Fruit fly (Drosophila melanogaster) whole organism, prepupa: ENCODE measurements around the gene tkv.

Source experiments
- CG11294 ChIP-seq: fragments of 200-800 bp; sonication (Bioruptor generic); IDR thresholded peaks from 2 replicates; pipeline ENCODE4 v1.3.6; 2022; ENCODE audit warnings: missing biosample characterization, missing genetic modification characterization
- CG11902 ChIP-seq: fragments of 200-800 bp; sonication (Bioruptor generic); optimal IDR thresholded peaks from 3 replicates; lab custom pipeline; 2016; ENCODE audit warnings: missing biosample characterization, missing genetic modification characterization
- CG1621 ChIP-seq: fragments of 200-800 bp; sonication (Bioruptor generic); optimal IDR thresholded peaks from 3 replicates; lab custom pipeline; 2018; ENCODE audit warnings: missing biosample characterization, mild to moderate bottlenecking, missing genetic modification characterization
- CG3032 ChIP-seq: fragments of 200-800 bp; optimal IDR thresholded peaks from 2 replicates; lab custom pipeline; 2019; ENCODE audit warnings: missing biosample characterization, mild to moderate bottlenecking, missing genetic modification characterization, moderate library complexity
- CG32006 ChIP-seq: fragments of 200-800 bp; sonication (Bioruptor generic); optimal IDR thresholded peaks from 3 replicates; lab custom pipeline; 2017; ENCODE audit warnings: missing biosample characterization, mild to moderate bottlenecking, missing genetic modification characterization
- CG34406 ChIP-seq: fragments of 200-800 bp; sonication (Bioruptor generic); optimal IDR thresholded peaks from 3 replicates; lab custom pipeline; 2016; ENCODE audit warnings: missing biosample characterization, missing genetic modification characterization
- CG3919 ChIP-seq: fragments of 200-800 bp; sonication (Bioruptor generic); optimal IDR thresholded peaks from 3 replicates; lab custom pipeline; 2016; ENCODE audit warnings: missing biosample characterization, missing genetic modification characterization
- CG4318 ChIP-seq: fragments of 200-800 bp; sonication (Bioruptor generic); optimal IDR thresholded peaks from 3 replicates; lab custom pipeline; 2017; ENCODE audit warnings: missing biosample characterization, mild to moderate bottlenecking, missing genetic modification characterization
- CG6163 ChIP-seq: fragments of 200-800 bp; sonication (Bioruptor generic); IDR thresholded peaks from 3 replicates; pipeline ENCODE4 v1.3.6; 2022; ENCODE audit warnings: missing biosample characterization, missing genetic modification characterization
- CG6276 ChIP-seq: fragments of 200-800 bp; sonication (Bioruptor generic); optimal IDR thresholded peaks from 2 replicates; lab custom pipeline; 2017; ENCODE audit warnings: missing biosample characterization, mild to moderate bottlenecking, missing genetic modification characterization
- CG6792 ChIP-seq: fragments of 200-800 bp; sonication (Bioruptor generic); optimal IDR thresholded peaks from 3 replicates; lab custom pipeline; 2016; ENCODE audit warnings: missing biosample characterization, missing genetic modification characterization
- CG7368 ChIP-seq: fragments of 200-800 bp; sonication (Bioruptor generic); optimal IDR thresholded peaks from 3 replicates; lab custom pipeline; 2016; ENCODE audit warnings: missing biosample characterization, missing genetic modification characterization
- CG8119 ChIP-seq: fragments of 200-800 bp; sonication (Bioruptor generic); IDR thresholded peaks from 3 replicates; pipeline ENCODE4 v1.3.6; 2022; ENCODE audit warnings: missing biosample characterization, missing genetic modification characterization
- CG8632 ChIP-seq: fragments of 200-800 bp; sonication (Bioruptor generic); optimal IDR thresholded peaks from 3 replicates; lab custom pipeline; 2016; ENCODE audit warnings: missing biosample characterization, missing genetic modification characterization
- CG9139 ChIP-seq: fragments of 200-800 bp; sonication (Bioruptor generic); optimal IDR thresholded peaks from 3 replicates; lab custom pipeline; 2017; ENCODE audit warnings: missing biosample characterization, mild to moderate bottlenecking, missing genetic modification characterization
- Eip78C ChIP-seq: fragments of 200-800 bp; sonication (Bioruptor generic); peaks from one replicate; lab custom pipeline; 2016; ENCODE audit warnings: missing biosample characterization, missing genetic modification characterization
- Gug ChIP-seq: fragments of 200-800 bp; sonication (Bioruptor generic); IDR thresholded peaks from 2 replicates; pipeline ENCODE4 v1.3.6; 2022; ENCODE audit warnings: missing biosample characterization, missing genetic modification characterization
- Hr4 ChIP-seq: fragments of 200-800 bp; sonication (Bioruptor generic); optimal IDR thresholded peaks from 3 replicates; lab custom pipeline; 2016; ENCODE audit warnings: missing biosample characterization, missing genetic modification characterization
- Lpt ChIP-seq: fragments of 200-800 bp; sonication (Bioruptor generic); optimal IDR thresholded peaks from 3 replicates; lab custom pipeline; 2016; ENCODE audit warnings: missing biosample characterization, missing genetic modification characterization
- Met ChIP-seq: fragments of 200-800 bp; sonication (Bioruptor generic); optimal IDR thresholded peaks from 3 replicates; lab custom pipeline; 2016; ENCODE audit warnings: missing biosample characterization, missing genetic modification characterization
- Smox ChIP-seq: fragments of 200-800 bp; sonication (Bioruptor generic); optimal IDR thresholded peaks from 3 replicates; lab custom pipeline; 2016; ENCODE audit warnings: missing biosample characterization, missing genetic modification characterization
- Sox102F ChIP-seq: fragments of 200-800 bp; sonication (Bioruptor generic); optimal IDR thresholded peaks from 2 replicates; lab custom pipeline; 2016; ENCODE audit warnings: missing biosample characterization, mild to moderate bottlenecking, missing genetic modification characterization
- Sox14 ChIP-seq: fragments of 200-800 bp; sonication (Bioruptor generic); optimal IDR thresholded peaks from 3 replicates; lab custom pipeline; 2016; ENCODE audit warnings: missing biosample characterization, missing genetic modification characterization
- acj6 ChIP-seq: fragments of 200-800 bp; sonication (Bioruptor generic); optimal IDR thresholded peaks from 3 replicates; lab custom pipeline; 2016; ENCODE audit warnings: missing biosample characterization, missing genetic modification characterization
- cyc ChIP-seq: fragments of 200-800 bp; sonication (Bioruptor generic); optimal IDR thresholded peaks from 3 replicates; lab custom pipeline; 2016; ENCODE audit warnings: missing biosample characterization, missing genetic modification characterization
- dac ChIP-seq: fragments of 200-800 bp; sonication (Bioruptor generic); optimal IDR thresholded peaks from 2 replicates; lab custom pipeline; 2017; ENCODE audit warnings: missing biosample characterization, mild to moderate bottlenecking, missing genetic modification characterization
- dsx ChIP-seq: fragments of 200-800 bp; optimal IDR thresholded peaks from 3 replicates; lab custom pipeline; 2019; ENCODE audit warnings: missing biosample characterization, mild to moderate bottlenecking, missing genetic modification characterization, moderate library complexity; ENCODE audit not compliant: poor library complexity, severe bottlenecking
- esn ChIP-seq: fragments of 200-800 bp; sonication (Bioruptor generic); optimal IDR thresholded peaks from 2 replicates; lab custom pipeline; 2016; ENCODE audit warnings: missing biosample characterization, mild to moderate bottlenecking, missing genetic modification characterization, moderate library complexity
- fd59A ChIP-seq: fragments of 200-800 bp; sonication (Bioruptor generic); optimal IDR thresholded peaks from 2 replicates; lab custom pipeline; 2017; ENCODE audit warnings: missing biosample characterization, mild to moderate bottlenecking, missing genetic modification characterization, missing genetic modification reagents
- fd85E ChIP-seq: fragments of 200-800 bp; sonication (Bioruptor generic); optimal IDR thresholded peaks from 3 replicates; lab custom pipeline; 2016; ENCODE audit warnings: missing biosample characterization, missing genetic modification characterization
- fkh ChIP-seq: fragments of 200-800 bp; sonication (Bioruptor generic); optimal IDR thresholded peaks from 3 replicates; lab custom pipeline; 2017; ENCODE audit warnings: missing biosample characterization, mild to moderate bottlenecking, missing genetic modification characterization, moderate library complexity
- lz ChIP-seq: fragments of 200-800 bp; sonication (Bioruptor generic); optimal IDR thresholded peaks from 3 replicates; lab custom pipeline; 2016; ENCODE audit warnings: missing biosample characterization, missing genetic modification characterization
- net ChIP-seq: fragments of 200-800 bp; sonication (Bioruptor generic); optimal IDR thresholded peaks from 3 replicates; lab custom pipeline; 2016; ENCODE audit warnings: missing biosample characterization, missing genetic modification characterization
- pdm3 ChIP-seq: fragments of 200-800 bp; sonication (Bioruptor generic); optimal IDR thresholded peaks from 3 replicates; lab custom pipeline; 2016; ENCODE audit warnings: missing biosample characterization, missing genetic modification characterization
- salr ChIP-seq, 2 experiments: fragments of 200-800 bp; sonication (Bioruptor generic); optimal IDR thresholded peaks; 3 replicates each; lab custom pipeline; 2016 to 2018; ENCODE audit warnings: missing biosample characterization in 2 of 2, missing genetic modification characterization in 2 of 2, mild to moderate bottlenecking in 1 of 2
- spab ChIP-seq: fragments of 200-800 bp; sonication (Bioruptor generic); optimal IDR thresholded peaks from 2 replicates; lab custom pipeline; 2017; ENCODE audit warnings: missing biosample characterization, mild to moderate bottlenecking, missing genetic modification characterization, missing genetic modification reagents
- svp ChIP-seq: fragments of 200-800 bp; sonication (Bioruptor generic); peaks from one replicate; lab custom pipeline; 2016; ENCODE audit warnings: missing biosample characterization, missing genetic modification characterization
- topi ChIP-seq: fragments of 200-800 bp; sonication (Bioruptor generic); optimal IDR thresholded peaks from 3 replicates; lab custom pipeline; 2016; ENCODE audit warnings: missing biosample characterization, missing genetic modification characterization
- vri ChIP-seq: fragments of 200-800 bp; sonication (Bioruptor generic); optimal IDR thresholded peaks from 3 replicates; lab custom pipeline; 2016; ENCODE audit warnings: missing biosample characterization, mild to moderate bottlenecking, missing genetic modification characterization

tkv gene

dm6 chr2L:5249766-5250165, 21.4 kb downstream of the tkv start (continued):
- TF ChIP-seq CG4318 (GFP tag; lab: Kevin White, UChicago) (no peak), spab (GFP tag; lab: Kevin White, UChicago) (peak; percentile 22), lz (peak; percentile 70), Sox102F (GFP tag; lab: Kevin White, UChicago) (peak; percentile 84), net (GFP tag; lab: Kevin White, UChicago) (peak; percentile 20), CG1621 (tag; lab: Kevin White, UChicago) (peak; percentile 32)

dm6 chr2L:5248582-5248981, 22.6 kb downstream of the tkv start:
- no peak for TF ChIP-seq CG1621 (tag; lab: Kevin White, UChicago)
- no peak for TF ChIP-seq dsx (GFP tag; lab: Kevin White, UChicago)
- TF ChIP-seq Met (GFP tag; lab: Kevin White, UChicago): no peak
- TF ChIP-seq CG9139 (GFP tag; lab: Kevin White, UChicago): no peak
- no peak for TF ChIP-seq acj6
- no peak for TF ChIP-seq fkh (GFP tag; lab: Kevin White, UChicago)
- no peak for TF ChIP-seq Gug (GFP tag; lab: Robert Waterston, UW)

- no peak for TF ChIP-seq esn (GFP tag; lab: Kevin White, UChicago)
- peak; percentile 53 for TF ChIP-seq svp (GFP tag; lab: Kevin White, UChicago)
Measured at dm6 chr2L:5247812-5248211, 23.4 kb downstream of the tkv start.

dm6 chr2L:5247384-5247783, 23.8 kb downstream of the tkv start:
- TF ChIP-seq CG6276 (GFP tag; lab: Kevin White, UChicago) (no peak), Eip78C (GFP tag; lab: Kevin White, UChicago) (peak; percentile 9), CG8632 (GFP tag; lab: Kevin White, UChicago) (no peak), CG1621 (tag; lab: Kevin White, UChicago) (no peak), net (GFP tag; lab: Kevin White, UChicago) (no peak), CG3919 (GFP tag; lab: Kevin White, UChicago) (no peak), pdm3 (GFP tag; lab: Kevin White, UChicago) (no peak), Sox14 (GFP tag; lab: Kevin White, UChicago) (no peak), Sox102F (GFP tag; lab: Kevin White, UChicago) (peak; percentile 6), Met (GFP tag; lab: Kevin White, UChicago) (peak; percentile 11), CG8119 (GFP tag; lab: Robert Waterston, UW) (no peak), CG6163 (GFP tag; lab: Robert Waterston, UW) (no peak), fkh (GFP tag; lab: Kevin White, UChicago) (no peak), Hr4 (no peak), CG6792 (GFP tag; lab: Kevin White, UChicago) (no peak), CG7368 (GFP tag; lab: Kevin White, UChicago) (no peak), cyc (no peak), topi (GFP tag; lab: Kevin White, UChicago) (no peak), CG11294 (GFP tag; lab: Robert Waterston, UW) (no peak), dsx (GFP tag; lab: Kevin White, UChicago) (no peak), vri (peak; percentile 52), Gug (GFP tag; lab: Robert Waterston, UW) (no peak), Smox (GFP tag; lab: Kevin White, UChicago) (no peak), dac (GFP tag; lab: Kevin White, UChicago) (no peak), CG9139 (GFP tag; lab: Kevin White, UChicago) (no peak), Lpt (GFP tag; lab: Kevin White, UChicago) (no peak), salr (GFP tag; optimal IDR thresholded peaks at IDR 0.05; lab: Kevin White, UChicago) (no peak), CG34406 (GFP tag; lab: Kevin White, UChicago) (no peak), acj6 (no peak), fd59A (GFP tag; lab: Kevin White, UChicago) (no peak), CG11902 (GFP tag; lab: Kevin White, UChicago) (no peak), CG32006 (no peak), fd85E (GFP tag; lab: Kevin White, UChicago) (no peak), svp (GFP tag; lab: Kevin White, UChicago) (no peak), spab (GFP tag; lab: Kevin White, UChicago) (no peak), CG3032 (tag; lab: Kevin White, UChicago) (no peak), esn (GFP tag; lab: Kevin White, UChicago) (peak; percentile 23)
